Fruit fly (Drosophila melanogaster) whole organism, embryonic: Measurements from ENCODE around the gene Ir68b.

Experiments used
- ATbp ChIP-seq: fragments of 200-800 bp; sonication (Bioruptor generic); optimal IDR thresholded peaks from 2 replicates; lab custom pipeline; 2017; ENCODE audit warnings: missing biosample characterization, mild to moderate bottlenecking, missing genetic modification characterization, missing genetic modification reagents
- Antp ChIP-seq: fragments of 200-800 bp; sonication (Bioruptor generic); optimal IDR thresholded peaks from 3 replicates; lab custom pipeline; 2016; ENCODE audit warnings: missing biosample characterization, missing genetic modification characterization
- B-H2 ChIP-seq: fragments of 200-800 bp; sonication (Bioruptor generic); optimal IDR thresholded peaks from 2 replicates; lab custom pipeline; 2018; ENCODE audit warnings: missing biosample characterization, mild to moderate bottlenecking, missing genetic modification characterization
- CG10267 ChIP-seq: fragments of 200-800 bp; sonication (Bioruptor generic); optimal IDR thresholded peaks from 2 replicates; lab custom pipeline; 2018; ENCODE audit warnings: missing biosample characterization, mild to moderate bottlenecking, missing genetic modification characterization, moderate library complexity
- CG10654 ChIP-seq: fragments of 200-800 bp; sonication (Bioruptor generic); optimal IDR thresholded peaks from 2 replicates; lab custom pipeline; 2016; ENCODE audit warnings: missing biosample characterization, missing genetic modification characterization
- CG11085 ChIP-seq: fragments of 200-800 bp; sonication (Bioruptor generic); IDR thresholded peaks from 2 replicates; pipeline ENCODE4 v1.3.6; 2022; ENCODE audit warnings: missing biosample characterization, missing genetic modification characterization
- CG11398 ChIP-seq: fragments of 200-800 bp; sonication (Bioruptor generic); optimal IDR thresholded peaks from 2 replicates; lab custom pipeline; 2016; ENCODE audit warnings: missing biosample characterization, missing genetic modification characterization
- CG13424 ChIP-seq: fragments of 200-800 bp; sonication (Bioruptor generic); optimal IDR thresholded peaks from 2 replicates; lab custom pipeline; 2019; ENCODE audit warnings: missing biosample characterization, mild to moderate bottlenecking, missing genetic modification characterization, moderate library complexity
- CG14965 ChIP-seq: fragments of 200-800 bp; sonication (Bioruptor generic); optimal IDR thresholded peaks from 2 replicates; lab custom pipeline; 2016; ENCODE audit warnings: missing biosample characterization, missing genetic modification characterization, borderline replicate concordance
- CG15269 ChIP-seq: fragments of 200-800 bp; sonication (Bioruptor generic); optimal IDR thresholded peaks from 2 replicates; lab custom pipeline; 2018; ENCODE audit warnings: missing biosample characterization, mild to moderate bottlenecking, missing genetic modification characterization, moderate library complexity
- CG15514 ChIP-seq: fragments of 200-800 bp; sonication (Bioruptor generic); optimal IDR thresholded peaks from 3 replicates; lab custom pipeline; 2017; ENCODE audit warnings: missing biosample characterization, missing genetic modification characterization, mild to moderate bottlenecking, moderate library complexity, missing genetic modification reagents
- CG15696 ChIP-seq: fragments of 200-800 bp; sonication (Bioruptor generic); optimal IDR thresholded peaks from 2 replicates; lab custom pipeline; 2019; ENCODE audit warnings: missing biosample characterization, mild to moderate bottlenecking, missing genetic modification characterization, moderate library complexity
- CG18011 ChIP-seq: fragments of 200-800 bp; sonication (Bioruptor generic); optimal IDR thresholded peaks from 2 replicates; lab custom pipeline; 2017; ENCODE audit warnings: missing biosample characterization, missing genetic modification characterization, mild to moderate bottlenecking, moderate library complexity, missing genotype
- CG18599 ChIP-seq: fragments of 200-800 bp; sonication (Bioruptor generic); optimal IDR thresholded peaks from 3 replicates; lab custom pipeline; 2017; ENCODE audit warnings: missing biosample characterization, missing genetic modification characterization, mild to moderate bottlenecking, moderate library complexity, missing genetic modification reagents
- CG30403 ChIP-seq: fragments of 200-800 bp; sonication (Bioruptor generic); optimal IDR thresholded peaks from 3 replicates; lab custom pipeline; 2016; ENCODE audit warnings: missing biosample characterization, missing genetic modification characterization
- CG31441 ChIP-seq: fragments of 200-800 bp; sonication (Bioruptor generic); IDR thresholded peaks from 2 replicates; pipeline ENCODE4 v1.3.6; 2022; ENCODE audit warnings: missing biosample characterization, missing genetic modification characterization
- CG34422 ChIP-seq: fragments of 200-800 bp; sonication (Bioruptor generic); IDR thresholded peaks from 3 replicates; pipeline ENCODE4 v1.3.6; 2022; ENCODE audit warnings: missing biosample characterization, missing genetic modification characterization
- CG6683 ChIP-seq: fragments of 200-800 bp; sonication (Bioruptor generic); optimal IDR thresholded peaks from 2 replicates; lab custom pipeline; 2017; ENCODE audit warnings: missing biosample characterization, mild to moderate bottlenecking, missing genetic modification characterization, missing genetic modification reagents
- CG9215 ChIP-seq: fragments of 200-800 bp; sonication (Bioruptor generic); IDR thresholded peaks from 2 replicates; pipeline ENCODE4 v1.3.6; 2022; ENCODE audit warnings: missing biosample characterization, missing genetic modification characterization
- Elba2 ChIP-seq: fragments of 200-800 bp; sonication (Bioruptor generic); optimal IDR thresholded peaks from 3 replicates; lab custom pipeline; 2016; ENCODE audit warnings: missing biosample characterization, missing genetic modification characterization
- H2.0 ChIP-seq: fragments of 200-800 bp; sonication (Bioruptor generic); IDR thresholded peaks from 2 replicates; pipeline ENCODE4 v1.3.6; 2022; ENCODE audit warnings: missing biosample characterization, missing genetic modification characterization
- HLH4C ChIP-seq: fragments of 200-800 bp; sonication (Bioruptor generic); IDR thresholded peaks from 3 replicates; pipeline ENCODE4 v1.3.6; 2022; ENCODE audit warnings: missing biosample characterization, missing genetic modification characterization; ENCODE audit not compliant: partially characterized antibody
- Lpt ChIP-seq: fragments of >200 bp; optimal IDR thresholded peaks from 2 replicates; lab custom pipeline; 2018; ENCODE audit warnings: missing biosample characterization, missing genetic modification characterization
- NFAT ChIP-seq: fragments of 200-800 bp; sonication (Bioruptor generic); IDR thresholded peaks from 2 replicates; pipeline ENCODE4 v1.3.6; 2022; ENCODE audit warnings: missing biosample characterization, missing genetic modification characterization
- Neu2 ChIP-seq: fragments of 200-800 bp; sonication (Bioruptor generic); optimal IDR thresholded peaks from 3 replicates; lab custom pipeline; 2016; ENCODE audit warnings: missing biosample characterization, missing genetic modification characterization, borderline replicate concordance
- Oaz ChIP-seq: fragments of 200-800 bp; sonication (Bioruptor generic); IDR thresholded peaks from 2 replicates; pipeline ENCODE4 v1.3.6; 2022; ENCODE audit warnings: missing biosample characterization, missing genetic modification characterization
- Ptx1 ChIP-seq: fragments of 200-800 bp; sonication (Bioruptor generic); IDR thresholded peaks from 2 replicates; pipeline ENCODE4 v1.3.6; 2022; ENCODE audit warnings: missing biosample characterization, missing genetic modification characterization
- Tbp ChIP-seq: fragments of >200 bp; optimal IDR thresholded peaks from 2 replicates; lab custom pipeline; 2018; ENCODE audit warnings: missing biosample characterization, missing genetic modification characterization
- YL-1 ChIP-seq: fragments of 200-800 bp; sonication (Bioruptor generic); optimal IDR thresholded peaks from 3 replicates; lab custom pipeline; 2017; ENCODE audit warnings: missing biosample characterization, mild to moderate bottlenecking, missing genetic modification characterization
- ab ChIP-seq: fragments of 200-800 bp; sonication (Bioruptor generic); optimal IDR thresholded peaks from 2 replicates; lab custom pipeline; 2016; ENCODE audit warnings: missing biosample characterization, missing genetic modification characterization
- al ChIP-seq: fragments of 200-800 bp; sonication (Bioruptor generic); IDR thresholded peaks from 2 replicates; pipeline ENCODE4 v1.3.6; 2022; ENCODE audit warnings: missing biosample characterization, missing genetic modification characterization
- ap ChIP-seq: fragments of 200-800 bp; sonication (Bioruptor generic); IDR thresholded peaks from 2 replicates; pipeline ENCODE4 v1.3.6; 2022; ENCODE audit warnings: missing biosample characterization, missing genetic modification characterization
- corto ChIP-seq: fragments of 200-800 bp; sonication (Bioruptor generic); optimal IDR thresholded peaks from 2 replicates; lab custom pipeline; 2016; ENCODE audit warnings: missing biosample characterization, mild to moderate bottlenecking, missing genetic modification characterization, moderate library complexity
- en ChIP-seq: fragments of 200-800 bp; sonication (Bioruptor generic); optimal IDR thresholded peaks from 2 replicates; lab custom pipeline; 2016; ENCODE audit warnings: missing biosample characterization, missing genetic modification characterization
- gce ChIP-seq: fragments of 200-800 bp; sonication (Bioruptor generic); IDR thresholded peaks from 3 replicates; pipeline ENCODE4 v1.3.6; 2022; ENCODE audit warnings: missing biosample characterization, missing genetic modification characterization
- gt ChIP-seq: fragments of 200-800 bp; sonication (Bioruptor generic); IDR thresholded peaks from 2 replicates; pipeline ENCODE4 v1.3.6; 2022; ENCODE audit warnings: missing biosample characterization, missing genetic modification characterization
- insv ChIP-seq, 2 experiments: fragments of 200-800 bp; sonication (Bioruptor generic); optimal IDR thresholded peaks; 3 replicates each; lab custom pipeline; 2016 to 2018; ENCODE audit warnings: missing biosample characterization in 2 of 2, missing genetic modification characterization in 2 of 2
- jing ChIP-seq: fragments of 200-800 bp; sonication (Bioruptor generic); optimal IDR thresholded peaks from 2 replicates; lab custom pipeline; 2018; ENCODE audit warnings: missing biosample characterization, mild to moderate bottlenecking, missing genetic modification characterization
- klu ChIP-seq: fragments of 200-800 bp; sonication (Bioruptor generic); IDR thresholded peaks from 2 replicates; pipeline ENCODE4 v1.3.6; 2022; ENCODE audit warnings: missing biosample characterization, missing genetic modification characterization
- lbe ChIP-seq: fragments of 200-800 bp; sonication (Bioruptor generic); optimal IDR thresholded peaks from 2 replicates; lab custom pipeline; 2016; ENCODE audit warnings: missing biosample characterization, mild to moderate bottlenecking, missing genetic modification characterization
- lilli ChIP-seq: fragments of 200-800 bp; sonication (Bioruptor generic); optimal IDR thresholded peaks from 3 replicates; lab custom pipeline; 2016; ENCODE audit warnings: missing biosample characterization, missing genetic modification characterization
- lmd ChIP-seq: fragments of 200-800 bp; sonication (Bioruptor generic); IDR thresholded peaks from 2 replicates; pipeline ENCODE4 v1.3.6; 2022; ENCODE audit warnings: missing biosample characterization, missing genetic modification characterization
- mam ChIP-seq: fragments of 200-800 bp; sonication (Bioruptor generic); optimal IDR thresholded peaks from 3 replicates; lab custom pipeline; 2016; ENCODE audit warnings: missing biosample characterization, missing genetic modification characterization
- mld ChIP-seq: fragments of 200-800 bp; sonication (Bioruptor generic); IDR thresholded peaks from 3 replicates; pipeline ENCODE4 v1.3.6; 2022; ENCODE audit warnings: missing biosample characterization, missing genetic modification characterization; ENCODE audit not compliant: partially characterized antibody
- oc ChIP-seq: fragments of 200-800 bp; sonication (Bioruptor generic); optimal IDR thresholded peaks from 2 replicates; lab custom pipeline; 2018; ENCODE audit warnings: missing biosample characterization, mild to moderate bottlenecking, missing genetic modification characterization, moderate library complexity
- onecut ChIP-seq: fragments of 200-800 bp; sonication (Bioruptor generic); IDR thresholded peaks from 2 replicates; pipeline ENCODE4 v1.3.6; 2022; ENCODE audit warnings: missing biosample characterization, missing genetic modification characterization
- peb ChIP-seq: fragments of 200-800 bp; sonication (Bioruptor generic); IDR thresholded peaks from 2 replicates; pipeline ENCODE4 v1.3.6; 2022; ENCODE audit warnings: missing biosample characterization, missing genetic modification characterization
- pho ChIP-seq: fragments of 200-800 bp; sonication (Bioruptor generic); optimal IDR thresholded peaks from 2 replicates; lab custom pipeline; 2016; ENCODE audit warnings: missing biosample characterization, missing genetic modification characterization
- stwl ChIP-seq: fragments of 200-800 bp; sonication (Bioruptor generic); optimal IDR thresholded peaks from 3 replicates; lab custom pipeline; 2018; ENCODE audit warnings: missing biosample characterization, mild to moderate bottlenecking, missing genetic modification characterization, moderate library complexity
- tgo ChIP-seq: fragments of 200-800 bp; sonication (Bioruptor generic); IDR thresholded peaks from 3 replicates; pipeline ENCODE4 v1.3.6; 2022; ENCODE audit warnings: missing biosample characterization, missing genetic modification characterization
- tin ChIP-seq: fragments of 200-800 bp; sonication (Bioruptor generic); optimal IDR thresholded peaks from 3 replicates; lab custom pipeline; 2016; ENCODE audit warnings: missing biosample characterization, missing genetic modification characterization
- usp ChIP-seq: fragments of >200 bp; optimal IDR thresholded peaks from 2 replicates; lab custom pipeline; 2017; ENCODE audit warnings: missing biosample characterization, missing genetic modification characterization

Gene Ir68b

DNA sequence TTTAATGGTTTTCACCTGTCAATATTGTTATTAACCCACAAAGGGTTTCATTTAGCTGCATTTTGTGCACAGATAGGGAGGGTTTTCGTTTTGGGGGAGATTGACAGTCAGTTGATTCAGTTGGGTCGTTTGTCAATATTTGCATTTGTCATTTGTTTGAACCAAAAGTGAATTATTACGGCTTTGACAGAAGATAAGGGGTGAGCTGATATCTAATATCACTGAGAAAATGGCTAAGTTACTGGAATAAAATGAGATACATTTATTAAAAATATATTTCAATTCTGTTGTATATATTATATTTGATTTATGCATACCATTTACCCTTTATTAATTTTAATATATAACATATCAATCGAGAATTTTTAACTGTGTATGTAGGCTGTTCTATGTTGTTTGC lies 43.3 kb downstream of the Ir68b start (continued):
- TF ChIP-seq ap (GFP tag; lab: Robert Waterston, UW): no peak
- TF ChIP-seq pho (GFP tag; lab: Kevin White, UChicago): no peak
- no peak for TF ChIP-seq al (GFP tag; lab: Robert Waterston, UW)
- TF ChIP-seq usp (GFP tag; lab: Kevin White, UChicago): no peak
- no peak for TF ChIP-seq CG9215
- no peak for TF ChIP-seq corto (GFP tag; lab: Kevin White, UChicago)
- no peak for TF ChIP-seq mld (GFP tag; lab: Robert Waterston, UW)
- no peak for TF ChIP-seq lbe (GFP tag; lab: Kevin White, UChicago)
- TF ChIP-seq H2.0 (GFP tag; lab: Robert Waterston, UW): no peak
- TF ChIP-seq CG31441: peak; percentile 63
- no peak for TF ChIP-seq jing (GFP tag; lab: Kevin White, UChicago)
- no peak for TF ChIP-seq Tbp (GFP tag; lab: Kevin White, UChicago)
- peak; percentile 24; the same call in 2 of the 3 replicates for TF ChIP-seq tgo (GFP tag; lab: Robert Waterston, UW)
- peak; percentile 12 for TF ChIP-seq oc (tag; lab: Kevin White, UChicago)
- TF ChIP-seq HLH4C (GFP tag; lab: Robert Waterston, UW): no peak
- TF ChIP-seq B-H2 (GFP tag; lab: Kevin White, UChicago): no peak
- no peak for TF ChIP-seq Oaz
- TF ChIP-seq CG14965 (GFP tag; lab: Kevin White, UChicago): peak; percentile 24
- TF ChIP-seq CG18599 (GFP tag; lab: Kevin White, UChicago): peak; percentile 67
- TF ChIP-seq klu: no peak
- peak; percentile 55 for TF ChIP-seq CG13424
- peak; percentile 11 for TF ChIP-seq stwl (tag; lab: Kevin White, UChicago)
- TF ChIP-seq CG15696 (tag; lab: Kevin White, UChicago): peak; percentile 87
- peak; percentile 37 for TF ChIP-seq tin (GFP tag; lab: Kevin White, UChicago)
- no peak for TF ChIP-seq Lpt (GFP tag; lab: Kevin White, UChicago)
- TF ChIP-seq Antp (GFP tag; lab: Kevin White, UChicago): no peak
- TF ChIP-seq gce (GFP tag; lab: Robert Waterston, UW): no peak
- peak; percentile 62 for TF ChIP-seq onecut
- TF ChIP-seq ab (GFP tag; lab: Kevin White, UChicago): no peak
- no peak for TF ChIP-seq NFAT
- no peak for TF ChIP-seq CG30403
- peak; percentile 31 for TF ChIP-seq CG15514
- no peak for TF ChIP-seq Neu2
- no peak for TF ChIP-seq CG34422
- TF ChIP-seq gt: no peak
- no peak for TF ChIP-seq Elba2
- no peak for TF ChIP-seq CG18011 (GFP tag; lab: Kevin White, UChicago)
- TF ChIP-seq Ptx1 (GFP tag; lab: Robert Waterston, UW): peak; percentile 26; the same call in 1 of the 2 replicates
- peak in 1 of 2 experiments; percentile 8 for TF ChIP-seq insv (GFP tag; optimal IDR thresholded peaks at IDR 0.05; lab: Kevin White, UChicago)
- TF ChIP-seq YL-1 (GFP tag; lab: Kevin White, UChicago): peak; percentile 64
- TF ChIP-seq CG10267 (tag; lab: Kevin White, UChicago): peak; percentile 67
- TF ChIP-seq lilli (GFP tag; lab: Kevin White, UChicago): no peak
- TF ChIP-seq lmd (GFP tag; lab: Robert Waterston, UW): no peak; the same call in 1 of the 2 replicates
- TF ChIP-seq ATbp (GFP tag; lab: Kevin White, UChicago): peak; percentile 87
- peak; percentile 48 for TF ChIP-seq CG10654 (GFP tag; lab: Kevin White, UChicago)
- TF ChIP-seq CG11085 (GFP tag; lab: Robert Waterston, UW): no peak
- TF ChIP-seq CG6683 (GFP tag; lab: Kevin White, UChicago): peak; percentile 16
- TF ChIP-seq mam: no peak
- TF ChIP-seq en (GFP tag; lab: Kevin White, UChicago): peak; percentile 43
- TF ChIP-seq CG15269 (tag; lab: Kevin White, UChicago): peak; percentile 15
- no peak for TF ChIP-seq CG11398 (GFP tag; lab: Kevin White, UChicago)
- no peak for TF ChIP-seq peb
